Worm (Caenorhabditis elegans) whole organism, early embryonic: ENCODE measurements around the gene F59B10.4.

Source experiments
- B0310.2 ChIP-seq: sonication (generic microtip); optimal IDR thresholded peaks from 2 replicates; lab custom pipeline; 2016; ENCODE audit warnings: mild to moderate bottlenecking, missing genetic modification characterization, missing compliant biosample characterization
- F13C5.2 ChIP-seq: sonication (generic microtip); optimal IDR thresholded peaks from 2 replicates; lab custom pipeline; 2017; ENCODE audit warnings: mild to moderate bottlenecking, missing genetic modification characterization, inconsistent platforms, missing compliant biosample characterization
- aly-1 ChIP-seq: sonication (generic microtip); optimal IDR thresholded peaks from 2 replicates; lab custom pipeline; 2016; ENCODE audit warnings: missing genetic modification characterization, missing compliant biosample characterization
- ama-1 ChIP-seq: fragments of 150-350 bp; optimal IDR thresholded peaks from 2 replicates; lab custom pipeline; 2014
- ceh-13 ChIP-seq: fragments of 200-800 bp; sonication (Bioruptor generic); optimal IDR thresholded peaks from 2 replicates; lab custom pipeline; 2018; ENCODE audit warnings: mild to moderate bottlenecking, missing genetic modification characterization, missing compliant biosample characterization
- ets-7 ChIP-seq: sonication (generic microtip); optimal IDR thresholded peaks from 2 replicates; lab custom pipeline; 2016; ENCODE audit warnings: missing genotype, missing genetic modification characterization, missing compliant biosample characterization
- flt-1 ChIP-seq: fragments of 200-800 bp; sonication (Bioruptor generic); IDR thresholded peaks from 2 replicates; pipeline ENCODE4 v1.3.6; 2022; ENCODE audit warnings: missing genetic modification characterization, missing compliant biosample characterization
- hmbx-1 ChIP-seq: sonication (generic microtip); optimal IDR thresholded peaks from 2 replicates; lab custom pipeline; 2016; ENCODE audit warnings: mild to moderate bottlenecking, missing genetic modification characterization, missing compliant biosample characterization
- hnd-1 ChIP-seq: sonication (generic microtip); optimal IDR thresholded peaks from 2 replicates; lab custom pipeline; 2016; ENCODE audit warnings: missing genetic modification characterization, missing compliant biosample characterization
- sea-1 ChIP-seq: fragments of 200-800 bp; sonication (Bioruptor generic); conservative IDR thresholded peaks from 2 replicates; pipeline ENCODE4 v1.3.6; 2022; ENCODE audit warnings: missing genetic modification characterization, missing compliant biosample characterization
- tbx-11 ChIP-seq: fragments of 200-800 bp; sonication (Bioruptor generic); IDR thresholded peaks from 2 replicates; pipeline ENCODE4 v1.3.6; 2022; ENCODE audit warnings: missing genetic modification characterization, missing compliant biosample characterization
- tbx-37 ChIP-seq: fragments of 200-800 bp; sonication (Bioruptor generic); conservative IDR thresholded peaks from 2 replicates; pipeline ENCODE4 v1.3.6; 2022; ENCODE audit warnings: missing genetic modification reagents, missing genetic modification characterization, missing compliant biosample characterization
- tra-4 ChIP-seq: sonication (generic microtip); optimal IDR thresholded peaks from 2 replicates; lab custom pipeline; 2017; ENCODE audit warnings: missing genetic modification characterization, missing compliant biosample characterization

DNA sequence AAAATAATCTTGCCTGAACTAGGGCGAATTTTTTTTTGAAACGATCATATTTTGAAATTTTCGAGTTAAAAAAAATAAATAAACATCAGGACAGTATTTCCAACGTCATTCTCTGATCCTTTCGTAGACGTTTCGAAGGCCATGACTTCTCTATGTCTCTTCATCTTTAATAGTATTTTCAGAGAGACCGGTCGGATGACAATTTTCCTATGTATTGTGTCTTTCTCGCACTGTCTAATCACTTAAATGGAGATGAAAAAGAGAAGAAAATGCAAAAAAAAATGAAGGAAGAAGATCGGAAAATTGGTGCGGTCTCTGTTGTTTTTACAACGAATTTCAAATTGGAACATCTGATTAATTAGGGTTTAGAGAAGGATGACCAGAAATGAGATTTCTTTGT lies 6.2 kb upstream of the F59B10.4 start:
- TF ChIP-seq sea-1 (GFP tag; lab: Robert Waterston, UW) (no peak), ama-1 (lab: Kevin White, UChicago) (no peak), B0310.2 (no peak), aly-1 (tag; lab: Kevin White, UChicago) (no peak), ets-7 (tag; lab: Kevin White, UChicago) (no peak), flt-1 (GFP tag; lab: Robert Waterston, UW) (no peak), tbx-11 (GFP tag; lab: Robert Waterston, UW) (no peak), hnd-1 (tag; lab: Kevin White, UChicago) (no peak), tbx-37 (GFP tag; lab: Robert Waterston, UW) (no peak), F13C5.2 (tag; lab: Kevin White, UChicago) (no peak), hmbx-1 (tag; lab: Kevin White, UChicago) (no peak), ceh-13 (GFP tag; lab: Kevin White, UChicago) (no peak), tra-4 (no peak)
